Worm (Caenorhabditis elegans): ENCODE results near the gene Y50E8A.10.

DNA sequence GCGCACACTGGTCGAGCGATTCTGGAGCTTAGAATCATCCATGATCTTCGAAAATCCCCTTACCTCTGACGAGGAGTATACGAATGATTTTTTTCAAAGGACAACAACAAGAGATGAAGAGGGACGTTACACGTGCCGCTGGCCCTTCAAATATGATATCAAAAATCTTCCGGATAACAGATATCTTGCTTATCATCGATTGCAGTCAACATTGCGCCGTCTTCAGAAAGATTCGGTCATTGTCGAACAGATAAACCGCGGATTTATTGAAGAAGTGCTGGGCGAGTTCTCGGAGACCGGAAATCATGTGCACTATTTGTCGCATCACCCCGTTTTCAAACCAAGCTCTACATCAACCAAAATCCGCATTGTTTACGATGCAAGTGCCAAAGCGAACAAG, 17.2 kb upstream of the Y50E8A.10 start:
- TF ChIP-seq snpc-4 (tag; optimal IDR thresholded peaks at IDR 0.05) = no peak
- no peak for TF ChIP-seq zip-8 (tag; optimal IDR thresholded peaks at IDR 0.05)
- TF ChIP-seq nhr-28 (tag; optimal IDR thresholded peaks at IDR 0.05) = no peak

Measured in whole organism, mixed stage, embryonic.